Worm (Caenorhabditis elegans) whole organism, young adult: ENCODE data around the gene Y27F2A.6.

Source experiments
- Y95B8A.8 ChIP-seq: fragments of 200-800 bp; sonication (Bioruptor generic); IDR thresholded peaks from 2 replicates; pipeline ENCODE4 v1.3.6; 2022; ENCODE audit warnings: missing genetic modification reagents, missing genetic modification characterization, missing compliant biosample characterization
- let-607 ChIP-seq, 2 experiments: fragments of 200-800 bp in 1 of 2; sonication (Bioruptor generic) in 1 of 2; sonication (generic microtip) in 1 of 2; optimal IDR thresholded peaks; 2 replicates each; lab custom pipeline; 2016 to 2018; ENCODE audit warnings: mild to moderate bottlenecking in 2 of 2, missing compliant biosample characterization in 2 of 2, missing genetic modification characterization in 2 of 2, moderate library complexity in 2 of 2, missing genotype in 1 of 2
- pha-4 ChIP-seq: fragments of 150-350 bp; sonication (generic microtip); optimal IDR thresholded peaks from 2 replicates; lab custom pipeline; 2014; ENCODE audit warnings: missing biosample characterization, missing genetic modification reagents, missing genetic modification characterization
- sdz-38 ChIP-seq: sonication (generic microtip); optimal IDR thresholded peaks from 2 replicates; lab custom pipeline; 2016; ENCODE audit warnings: missing genotype, missing genetic modification characterization, missing compliant biosample characterization
- snpc-1.3 ChIP-seq: sonication (generic microtip); optimal IDR thresholded peaks from 2 replicates; lab custom pipeline; 2017; ENCODE audit warnings: missing genetic modification characterization, mild to moderate bottlenecking, missing compliant biosample characterization, antibody characterized with exemption, moderate library complexity, missing genotype, missing genetic modification reagents; ENCODE audit not compliant: insufficient read depth
- unc-62 ChIP-seq: fragments of 150-350 bp; optimal IDR thresholded peaks from 2 replicates; lab custom pipeline; 2014; ENCODE audit warnings: missing biosample characterization, missing genetic modification reagents, missing genetic modification characterization

DNA sequence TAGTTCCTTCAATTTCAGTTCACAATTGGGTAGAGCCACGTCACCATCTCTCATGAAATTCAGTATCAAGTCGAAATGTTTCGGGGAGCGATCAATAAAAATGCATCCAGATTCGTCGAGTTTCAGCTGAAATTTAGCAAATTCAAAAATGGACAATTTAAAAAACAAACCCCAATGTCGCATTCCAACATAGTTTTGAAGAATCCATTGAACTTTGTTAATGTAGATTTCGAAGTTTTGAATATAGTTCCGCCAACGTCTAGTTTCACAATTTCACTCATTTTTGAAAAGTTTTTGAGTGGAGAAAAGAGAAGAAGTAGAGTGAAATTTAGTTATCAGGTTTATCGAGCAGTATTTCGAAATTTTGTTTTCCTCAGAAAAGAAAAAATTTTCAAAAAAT, 38.5 kb upstream of the Y27F2A.6 start, which contains the start of gene ZC239.14:
- TF ChIP-seq Y95B8A.8 (GFP tag; lab: Robert Waterston, UW) (no peak), let-607 (tag; optimal IDR thresholded peaks at IDR 0.05; lab: Kevin White, UChicago) (no peak), pha-4 (tag; lab: Kevin White, UChicago) (no peak), snpc-1.3 (tag; lab: Kevin White, UChicago) (no peak), sdz-38 (tag; lab: Kevin White, UChicago) (no peak), unc-62 (GFP tag; lab: Kevin White, UChicago) (no peak)
